Worm (Caenorhabditis elegans) whole organism, L4 larva: ENCODE data around the gene txt-13.

Source experiments
- daf-12 ChIP-seq: fragments of 150-350 bp; optimal IDR thresholded peaks from 2 replicates; lab custom pipeline; 2014; ENCODE audit warnings: missing biosample characterization, missing genetic modification reagents, missing genetic modification characterization
- dpl-1 ChIP-seq: fragments of 150-350 bp; optimal IDR thresholded peaks from 2 replicates; lab custom pipeline; 2014; ENCODE audit warnings: missing biosample characterization, missing genetic modification reagents, missing genetic modification characterization
- lim-7 ChIP-seq: fragments of 200-800 bp; sonication (Bioruptor generic); IDR thresholded peaks from 2 replicates; pipeline ENCODE4 v1.3.6; 2022; ENCODE audit warnings: missing genetic modification characterization, missing compliant biosample characterization
- lin-39 ChIP-seq: fragments of 150-350 bp; optimal IDR thresholded peaks from 2 replicates; lab custom pipeline; 2014; ENCODE audit warnings: missing biosample characterization, missing genetic modification reagents, missing genetic modification characterization
- madf-9 ChIP-seq: fragments of 200-800 bp; sonication (Bioruptor generic); conservative IDR thresholded peaks from 2 replicates; pipeline ENCODE4 v1.3.6; 2022; ENCODE audit warnings: missing genetic modification reagents, missing genetic modification characterization, missing compliant biosample characterization
- mep-1 ChIP-seq: fragments of 150-350 bp; sonication (generic microtip); optimal IDR thresholded peaks from 3 replicates; lab custom pipeline; 2014; ENCODE audit warnings: missing biosample characterization, missing genetic modification characterization
- nhr-28 ChIP-seq: fragments of 150-350 bp; optimal IDR thresholded peaks from 2 replicates; lab custom pipeline; 2014; ENCODE audit warnings: missing biosample characterization, missing genetic modification characterization
- snpc-4 ChIP-seq: fragments of 150-350 bp; optimal IDR thresholded peaks from 2 replicates; lab custom pipeline; 2014; ENCODE audit warnings: missing biosample characterization, missing genetic modification characterization
- unc-62 ChIP-seq, 3 experiments: fragments of 150-350 bp in 1 of 3; sonication (generic microtip); optimal IDR thresholded peaks in 2 of 3; peaks in 1 of 3; 1 replicate in 1 of 3; 2 replicates in 2 of 3; lab custom pipeline; 2014 to 2017; ENCODE audit warnings: missing biosample characterization in 3 of 3, missing genetic modification characterization in 3 of 3, missing genetic modification reagents in 3 of 3, missing genotype in 1 of 3

DNA sequence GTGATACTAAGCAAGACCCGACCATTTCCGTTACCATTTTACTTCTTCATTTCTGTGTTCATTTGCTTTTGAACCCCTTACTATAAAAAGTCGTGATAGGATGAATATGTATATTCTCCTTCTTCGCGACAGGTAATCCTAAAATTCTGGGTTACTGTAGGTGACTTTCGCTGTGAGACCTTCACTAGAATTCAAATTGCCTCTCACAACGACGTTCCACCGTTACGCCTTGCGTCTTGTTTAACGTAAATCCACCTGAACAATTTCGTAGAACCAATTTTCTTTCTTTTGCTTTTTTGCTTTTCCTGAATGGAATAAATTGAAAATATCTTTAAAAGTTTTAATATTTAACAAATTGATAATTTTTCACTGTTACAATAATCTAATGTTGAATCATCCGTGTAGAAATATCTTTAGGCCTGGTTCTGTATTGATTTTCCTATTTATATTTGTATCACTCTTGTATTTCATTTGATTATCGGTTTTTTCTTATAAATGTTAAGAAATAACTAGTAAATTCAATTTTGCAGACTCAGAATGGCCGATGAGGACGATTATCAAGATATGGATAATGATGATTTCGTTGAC lies 8.5 kb downstream of the txt-13 start, which contains the start of gene rpb-6:
- TF ChIP-seq daf-12 (tag; lab: Kevin White, UChicago) (no peak), lin-39 (tag; lab: Kevin White, UChicago) (no peak), dpl-1 (GFP tag; lab: Kevin White, UChicago) (peak; percentile 74), unc-62 (GFP tag; optimal IDR thresholded peaks at IDR 0.05 in 1 of 2; lab: Kevin White, UChicago) (no peak), unc-62 (tag; optimal IDR thresholded peaks at IDR 0.05; lab: Kevin White, UChicago) (no peak), snpc-4 (no peak), nhr-28 (no peak), mep-1 (no peak), lim-7 (GFP tag; lab: Robert Waterston, UW) (no peak), madf-9 (GFP tag; lab: Robert Waterston, UW) (no peak)
